Worm (Caenorhabditis elegans): ENCODE measurements around the gene lips-9.

lips-9 gene

DNA sequence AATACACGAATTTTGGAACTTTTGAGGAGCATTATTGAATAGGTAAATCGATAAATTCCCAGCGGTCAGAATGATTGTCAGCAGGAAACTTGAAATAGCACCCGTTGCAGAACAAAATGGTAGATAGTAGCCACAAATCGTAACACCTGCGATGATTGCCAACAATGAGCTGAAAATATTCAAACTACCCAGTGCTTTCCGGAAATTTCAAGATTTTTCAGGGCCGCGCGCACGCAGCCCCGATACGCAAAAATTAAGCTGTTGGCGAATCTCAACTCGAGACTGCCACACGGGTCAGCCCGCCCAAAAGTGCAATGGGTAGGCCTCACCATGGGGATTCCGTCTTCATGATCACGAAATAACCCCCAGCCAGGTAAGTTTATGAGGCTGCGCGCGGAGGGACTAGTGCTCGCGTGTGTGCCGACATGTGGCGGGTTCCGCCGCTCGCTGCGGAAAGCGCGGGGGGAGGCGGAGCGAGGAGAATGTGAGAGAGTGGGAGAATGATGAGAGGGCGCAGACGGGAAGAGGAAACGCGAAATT lies 9.5 kb upstream of the lips-9 start (continued):
- TF ChIP-seq ceh-44 (GFP tag; IDR thresholded peaks at IDR 0.05) (peak; percentile 93), jun-1 (tag; optimal IDR thresholded peaks at IDR 0.05) (peak; percentile 73), Y105C5A.15 (GFP tag; IDR thresholded peaks at IDR 0.05) (no peak; the same call in 1 of the 2 replicates), daf-19 (GFP tag; conservative IDR thresholded peaks at IDR 0.05) (peak; percentile 96), hlh-30 (tag; optimal IDR thresholded peaks at IDR 0.05; ENCODE audit: insufficient read depth) (peak; percentile 93), nhr-111 (GFP tag; optimal IDR thresholded peaks at IDR 0.05) (peak; percentile 95), ztf-11 (tag; optimal IDR thresholded peaks at IDR 0.05) (no peak), ces-1 (GFP tag; optimal IDR thresholded peaks at IDR 0.05) (peak; percentile 4), T20F7.1 (GFP tag; optimal IDR thresholded peaks at IDR 0.05) (no peak), F37D6.2 (tag; optimal IDR thresholded peaks at IDR 0.05) (peak; percentile 82), attf-4 (tag; optimal IDR thresholded peaks at IDR 0.05) (no peak), nhr-6 (tag; optimal IDR thresholded peaks at IDR 0.05) (peak; percentile 87), set-16 (GFP tag; IDR thresholded peaks at IDR 0.05) (peak; percentile 100), R02D3.7 (tag; optimal IDR thresholded peaks at IDR 0.05) (no peak), nhr-237 (tag; optimal IDR thresholded peaks at IDR 0.05) (peak; percentile 31), aly-2 (tag; optimal IDR thresholded peaks at IDR 0.05) (peak; percentile 62), lin-39 (tag; optimal IDR thresholded peaks at IDR 0.05) (no peak), egl-27 (tag; optimal IDR thresholded peaks at IDR 0.05) (no peak), rbr-2 (tag; optimal IDR thresholded peaks at IDR 0.05) (peak; percentile 88), saeg-2 (GFP tag; IDR thresholded peaks at IDR 0.05) (peak; percentile 84), snpc-1.2 (GFP tag; IDR thresholded peaks at IDR 0.05) (peak; percentile 84), nhr-76 (tag; optimal IDR thresholded peaks at IDR 0.05) (no peak), D1046.2 (GFP tag; IDR thresholded peaks at IDR 0.05) (peak; percentile 88), sdz-12 (GFP tag; optimal IDR thresholded peaks at IDR 0.05) (peak; percentile 88), lin-1 (GFP tag; IDR thresholded peaks at IDR 0.05) (peak; percentile 76), mdt-29 (GFP tag; IDR thresholded peaks at IDR 0.05) (peak; percentile 96), fos-1 (tag; optimal IDR thresholded peaks at IDR 0.05) (peak; percentile 18), daf-12 (tag; optimal IDR thresholded peaks at IDR 0.05) (no peak), dmd-9 (GFP tag; IDR thresholded peaks at IDR 0.05) (peak; percentile 89), tag-97 (GFP tag; IDR thresholded peaks at IDR 0.05) (no peak), duxl-1 (tag; optimal IDR thresholded peaks at IDR 0.05; ENCODE audit: poor library complexity) (peak; percentile 91), zip-2 (tag; optimal IDR thresholded peaks at IDR 0.05) (peak; percentile 76), zfp-3 (GFP tag; conservative IDR thresholded peaks at IDR 0.05) (peak; percentile 91), nhr-11 (tag; optimal IDR thresholded peaks at IDR 0.05) (peak; percentile 60), unc-62 (GFP tag; optimal IDR thresholded peaks at IDR 0.05 in 1 of 2) (peak in 1 of 2 experiments; percentile 94), unc-62 (tag; optimal IDR thresholded peaks at IDR 0.05) (no peak), T26A8.4 (GFP tag; IDR thresholded peaks at IDR 0.05) (peak; percentile 99), Y75B8A.6 (GFP tag; IDR thresholded peaks at IDR 0.05) (peak; percentile 80; the same call in 1 of the 2 replicates), ctbp-1 (GFP tag; IDR thresholded peaks at IDR 0.05) (peak; percentile 93), unc-39 (tag; optimal IDR thresholded peaks at IDR 0.05) (peak; percentile 46), pqm-1 (tag; optimal IDR thresholded peaks at IDR 0.05) (peak; percentile 24), vab-7 (GFP tag; IDR thresholded peaks at IDR 0.05) (peak; percentile 79; the same call in 1 of the 2 replicates), dmd-6 (GFP tag; IDR thresholded peaks at IDR 0.05) (peak; percentile 90; the same call in 1 of the 2 replicates), nhr-77 (tag; optimal IDR thresholded peaks at IDR 0.05) (peak; percentile 85), mdl-1 (tag; optimal IDR thresholded peaks at IDR 0.05) (peak; percentile 86 to 95), madf-5 (GFP tag; IDR thresholded peaks at IDR 0.05) (peak; percentile 90 to 93), mep-1 (tag; optimal IDR thresholded peaks at IDR 0.05) (peak; percentile 97), gei-8 (GFP tag; optimal IDR thresholded peaks at IDR 0.05) (peak; percentile 90), zag-1 (tag; optimal IDR thresholded peaks at IDR 0.05) (no peak), dpl-1 (GFP tag; optimal IDR thresholded peaks at IDR 0.05) (peak; percentile 72), Y48G9A.11 (GFP tag; IDR thresholded peaks at IDR 0.05) (peak; percentile 90), ceh-62 (tag; optimal IDR thresholded peaks at IDR 0.05) (no peak)
